Worm (Caenorhabditis elegans) whole organism, L3 larva: ENCODE measurements around the gene Y51A2A.5.

ENCODE experiments used
- daf-12 ChIP-seq: fragments of 150-350 bp; optimal IDR thresholded peaks from 2 replicates; lab custom pipeline; 2014; ENCODE audit warnings: missing biosample characterization, missing genetic modification reagents, missing genetic modification characterization
- fkh-10 ChIP-seq: sonication (generic microtip); optimal IDR thresholded peaks from 2 replicates; lab custom pipeline; 2017; ENCODE audit warnings: missing biosample characterization, missing genetic modification reagents, missing genetic modification characterization
- fos-1 ChIP-seq: fragments of 150-350 bp; optimal IDR thresholded peaks from 2 replicates; lab custom pipeline; 2014; ENCODE audit warnings: missing biosample characterization, missing genetic modification characterization
- lin-15B ChIP-seq: fragments of 150-350 bp; optimal IDR thresholded peaks from 2 replicates; lab custom pipeline; 2014; ENCODE audit warnings: missing biosample characterization, missing genetic modification characterization
- nhr-237 ChIP-seq: fragments of 150-350 bp; optimal IDR thresholded peaks from 2 replicates; lab custom pipeline; 2014; ENCODE audit warnings: missing biosample characterization, missing genetic modification characterization

- TF ChIP-seq fos-1 (no peak), fkh-10 (no peak), daf-12 (tag; lab: Kevin White, UChicago) (no peak), lin-15B (tag; lab: Kevin White, UChicago) (no peak), nhr-237 (no peak)
Measured at ce11 chrV:18266238-18266637, 32.4 kb upstream of the Y51A2A.5 start, which contains the start of gene R10E8.6.
